Worm (Caenorhabditis elegans): Measurements from ENCODE around the gene spe-42.

spe-42 gene

DNA sequence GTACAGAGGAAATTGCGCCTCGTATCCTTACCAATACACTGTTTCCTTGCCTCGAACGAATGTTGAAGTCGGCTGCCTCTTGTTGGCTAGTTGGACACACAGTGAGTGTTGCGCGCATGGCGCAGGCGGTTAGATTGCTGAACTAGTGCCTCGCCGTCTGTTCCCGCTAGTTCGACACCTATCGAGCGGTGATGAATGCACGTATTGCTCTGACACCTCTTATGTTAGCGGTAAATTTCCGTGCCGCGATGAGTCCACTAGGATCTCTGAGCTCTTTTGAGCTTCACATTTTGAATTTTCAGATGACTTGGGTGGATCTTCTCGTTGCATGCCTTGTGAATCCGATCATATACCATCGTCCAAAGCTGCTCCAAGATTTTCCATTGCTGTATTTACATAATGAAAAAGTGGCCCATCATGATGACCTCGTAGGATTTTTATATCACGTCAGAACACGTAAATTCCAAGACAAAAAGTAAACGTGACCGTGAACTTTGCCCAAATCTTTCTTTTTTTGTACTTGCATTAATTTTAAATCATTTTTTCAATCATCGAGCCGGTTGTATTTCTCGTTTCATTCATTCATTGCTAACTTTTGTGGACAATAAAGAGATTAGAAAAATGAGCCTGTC lies 46.1 kb upstream of the spe-42 start, which contains the start of gene F55A11.11 (continued):
- TF ChIP-seq xbp-1 (tag; optimal IDR thresholded peaks at IDR 0.05) (peak; percentile 61), elt-2 (tag; optimal IDR thresholded peaks at IDR 0.05) (peak; percentile 58), nhr-90 (tag; optimal IDR thresholded peaks at IDR 0.05; ENCODE audit: poor library complexity) (peak; percentile 84), mdl-1 (tag; optimal IDR thresholded peaks at IDR 0.05) (peak in 1 of 2 experiments; percentile 72), C16A3.4 (tag; optimal IDR thresholded peaks at IDR 0.05) (peak; percentile 78), rnt-1 (tag; optimal IDR thresholded peaks at IDR 0.05) (peak; percentile 82), pag-3 (tag; optimal IDR thresholded peaks at IDR 0.05; ENCODE audit: borderline replicate concordance, insufficient read depth) (no peak), sox-4 (tag; optimal IDR thresholded peaks at IDR 0.05) (no peak), ztf-11 (tag; optimal IDR thresholded peaks at IDR 0.05) (peak in 1 of 2 experiments; percentile 23), mab-9 (GFP tag; IDR thresholded peaks at IDR 0.05) (peak; percentile 49; the same call in 1 of the 2 replicates), jun-1 (tag; optimal IDR thresholded peaks at IDR 0.05) (peak; percentile 35), F16B12.6 (tag; optimal IDR thresholded peaks at IDR 0.05) (no peak), egl-13 (tag; optimal IDR thresholded peaks at IDR 0.05) (peak; percentile 47), ceh-63 (GFP tag; optimal IDR thresholded peaks at IDR 0.05) (no peak), sptf-1 (tag; optimal IDR thresholded peaks at IDR 0.05) (no peak), egl-27 (tag; optimal IDR thresholded peaks at IDR 0.05) (no peak), fos-1 (tag; optimal IDR thresholded peaks at IDR 0.05) (peak; percentile 62), lin-14 (GFP tag; optimal IDR thresholded peaks at IDR 0.05) (peak; percentile 52), nhr-77 (tag; optimal IDR thresholded peaks at IDR 0.05) (peak; percentile 35), C04F5.9 (tag; optimal IDR thresholded peaks at IDR 0.05) (no peak), unc-86 (tag; optimal IDR thresholded peaks at IDR 0.05) (peak; percentile 42), dpl-1 (GFP tag; optimal IDR thresholded peaks at IDR 0.05) (peak; percentile 43 to 54 (median 51)), blmp-1 (tag; optimal IDR thresholded peaks at IDR 0.05) (peak; percentile 45), irx-1 (tag; optimal IDR thresholded peaks at IDR 0.05) (peak; percentile 45), lin-13 (GFP tag; optimal IDR thresholded peaks at IDR 0.05) (peak; percentile 11), nhr-20 (tag; optimal IDR thresholded peaks at IDR 0.05) (peak; percentile 82)

DNA sequence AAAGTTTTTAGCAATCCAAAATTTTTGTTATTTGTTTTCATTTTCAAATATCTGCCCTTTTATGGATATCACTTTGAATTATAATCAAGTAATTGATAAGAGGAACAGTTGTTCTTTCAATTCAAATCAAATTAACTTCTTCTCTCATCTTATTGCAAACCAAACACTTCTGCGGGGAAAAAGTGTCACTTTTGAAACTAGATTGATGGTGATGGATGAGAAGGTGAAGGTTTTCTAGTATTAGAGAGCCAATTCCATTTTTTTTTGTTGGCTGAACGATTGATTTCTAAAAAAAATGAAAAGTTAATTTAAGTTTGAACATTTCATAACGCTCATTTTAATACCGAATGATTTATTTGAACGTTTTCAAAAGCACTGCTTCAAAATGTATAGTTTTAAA lies 43.0 kb upstream of the spe-42 start:
- no peak for TF ChIP-seq grh-1 (GFP tag; IDR thresholded peaks at IDR 0.05)
- TF ChIP-seq mep-1 (tag; optimal IDR thresholded peaks at IDR 0.05): peak; percentile 46
- TF ChIP-seq ceh-82 (tag; optimal IDR thresholded peaks at IDR 0.05): no peak
- TF ChIP-seq ceh-88 (GFP tag; IDR thresholded peaks at IDR 0.05): no peak
- no peak for TF ChIP-seq lsy-2 (tag; optimal IDR thresholded peaks at IDR 0.05)
- TF ChIP-seq elt-3 (tag; optimal IDR thresholded peaks at IDR 0.05): peak in 1 of 6 experiments; percentile 33
- TF ChIP-seq lin-14 (GFP tag; optimal IDR thresholded peaks at IDR 0.05): peak; percentile 17

- TF ChIP-seq lin-35 (GFP tag; optimal IDR thresholded peaks at IDR 0.05) (no peak), nhr-85 (tag) (peak; percentile 72), efl-1 (optimal IDR thresholded peaks at IDR 0.05) (no peak), efl-1 (GFP tag; optimal IDR thresholded peaks at IDR 0.05 in 1 of 2) (peak in 1 of 2 experiments; percentile 62), unc-98 (GFP tag; IDR thresholded peaks at IDR 0.05) (no peak), lin-14 (GFP tag; optimal IDR thresholded peaks at IDR 0.05) (peak; percentile 32), ceh-90 (tag; optimal IDR thresholded peaks at IDR 0.05) (no peak), Y116A8C.19 (tag; optimal IDR thresholded peaks at IDR 0.05; ENCODE audit: borderline replicate concordance) (no peak), unc-130 (tag; optimal IDR thresholded peaks at IDR 0.05) (no peak), lin-13 (GFP tag; optimal IDR thresholded peaks at IDR 0.05) (no peak), nhr-11 (tag; optimal IDR thresholded peaks at IDR 0.05) (no peak), unc-30 (tag; optimal IDR thresholded peaks at IDR 0.05) (no peak), egl-13 (tag; optimal IDR thresholded peaks at IDR 0.05) (no peak), snu-23 (GFP tag; optimal IDR thresholded peaks at IDR 0.05) (peak; percentile 25), C04F5.9 (tag; optimal IDR thresholded peaks at IDR 0.05) (no peak)
Measured at ce11 chrV:11779310-11779709, 42.5 kb upstream of the spe-42 start.
